Worm (Caenorhabditis elegans): Measurements from ENCODE around the gene lgc-11.

The lgc-11 gene

DNA sequence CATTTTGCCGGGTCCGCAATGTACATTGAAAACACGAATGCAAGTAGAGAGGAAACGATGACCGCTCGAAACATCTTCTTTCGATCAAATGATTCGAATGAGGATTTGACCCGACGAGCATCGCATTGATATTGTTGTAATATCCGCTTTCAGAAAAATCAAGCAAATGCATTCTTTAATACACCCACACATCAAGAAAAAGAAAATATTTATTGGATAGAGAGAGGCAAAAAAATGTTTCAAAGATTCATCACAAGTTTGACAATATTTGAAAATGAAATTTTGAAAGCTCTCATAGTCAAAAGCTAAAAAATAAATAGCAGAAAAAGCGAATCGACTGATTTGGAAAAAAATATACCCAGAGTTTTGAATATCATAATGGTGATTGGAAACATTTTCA lies 10.9 kb downstream of the lgc-11 start, which contains the start of gene try-14:
try-14 (minus strand) TSS at position 101 of the 400 bp plus-strand sequence.
- TF ChIP-seq ces-1 (GFP tag; optimal IDR thresholded peaks at IDR 0.05) = no peak
- TF ChIP-seq M03D4.4 (tag; optimal IDR thresholded peaks at IDR 0.05) = no peak
- TF ChIP-seq unc-120 (tag; optimal IDR thresholded peaks at IDR 0.05; ENCODE audit: poor library complexity, severe bottlenecking) = no peak
- no peak for TF ChIP-seq tbx-8 (GFP tag; optimal IDR thresholded peaks at IDR 0.05)
- no peak for TF ChIP-seq flh-1 (GFP tag; optimal IDR thresholded peaks at IDR 0.05)

DNA sequence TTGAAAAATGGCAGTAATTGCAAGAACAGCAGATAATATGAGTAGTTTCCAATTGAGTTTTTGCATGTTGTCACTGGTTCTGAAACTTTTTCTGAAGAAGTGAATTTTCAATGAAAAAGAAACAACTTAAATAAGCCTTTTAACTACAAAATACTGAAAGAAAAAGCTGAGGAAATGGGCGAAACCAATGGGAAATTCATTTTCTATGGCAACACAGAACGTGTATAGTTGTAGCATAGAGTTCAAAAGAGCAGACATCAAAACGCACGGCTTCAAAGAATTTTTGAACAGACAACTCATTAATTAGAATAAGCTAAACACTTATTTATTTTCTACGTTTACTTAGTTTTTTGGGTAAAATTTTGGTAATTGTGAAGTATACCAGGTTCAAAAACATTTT lies 13.4 kb downstream of the lgc-11 start, which contains the start of gene F48E3.2:
F48E3.2 (minus strand) TSS at position 101 of the 400 bp plus-strand sequence.
- TF ChIP-seq ces-1 (GFP tag; optimal IDR thresholded peaks at IDR 0.05) (no peak), elt-3 (tag; optimal IDR thresholded peaks at IDR 0.05) (no peak), nhr-237 (tag; optimal IDR thresholded peaks at IDR 0.05) (no peak), zip-8 (tag; optimal IDR thresholded peaks at IDR 0.05) (no peak), snpc-4 (tag; optimal IDR thresholded peaks at IDR 0.05) (no peak), mls-2 (tag; optimal IDR thresholded peaks at IDR 0.05) (no peak), nhr-76 (tag; optimal IDR thresholded peaks at IDR 0.05) (no peak), hlh-1 (tag; optimal IDR thresholded peaks at IDR 0.05) (no peak), pha-4 (tag; optimal IDR thresholded peaks at IDR 0.05) (no peak), elt-1 (tag; optimal IDR thresholded peaks at IDR 0.05; ENCODE audit: borderline replicate concordance, insufficient read depth) (no peak), lsy-2 (tag; optimal IDR thresholded peaks at IDR 0.05) (no peak), ceh-43 (GFP tag; optimal IDR thresholded peaks at IDR 0.05) (no peak), unc-120 (tag; optimal IDR thresholded peaks at IDR 0.05; ENCODE audit: poor library complexity, severe bottlenecking) (no peak), drap-1 (GFP tag; optimal IDR thresholded peaks at IDR 0.05) (no peak), mab-5 (tag; optimal IDR thresholded peaks at IDR 0.05) (no peak)

ce11 chrX:7491521-7491920 lies 14.9 kb downstream of the lgc-11 start:
- TF ChIP-seq flh-1 (GFP tag; optimal IDR thresholded peaks at IDR 0.05) (no peak), tbx-8 (GFP tag; optimal IDR thresholded peaks at IDR 0.05) (no peak), zip-8 (tag; optimal IDR thresholded peaks at IDR 0.05) (no peak), snpc-4 (tag; optimal IDR thresholded peaks at IDR 0.05) (no peak), unc-62 (GFP tag; optimal IDR thresholded peaks at IDR 0.05) (no peak), blmp-1 (tag; optimal IDR thresholded peaks at IDR 0.05) (no peak), mls-2 (tag; optimal IDR thresholded peaks at IDR 0.05) (no peak), lin-32 (GFP tag; optimal IDR thresholded peaks at IDR 0.05) (no peak), ham-2 (GFP tag; optimal IDR thresholded peaks at IDR 0.05) (no peak), sem-2 (GFP tag; optimal IDR thresholded peaks at IDR 0.05) (no peak), cnd-1 (tag; optimal IDR thresholded peaks at IDR 0.05) (no peak), nhr-237 (tag; optimal IDR thresholded peaks at IDR 0.05) (no peak), nhr-28 (tag; optimal IDR thresholded peaks at IDR 0.05) (no peak), nhr-76 (tag; optimal IDR thresholded peaks at IDR 0.05) (no peak), hlh-1 (tag; optimal IDR thresholded peaks at IDR 0.05) (no peak), ztf-11 (tag; optimal IDR thresholded peaks at IDR 0.05) (no peak), elt-3 (tag; optimal IDR thresholded peaks at IDR 0.05) (no peak), nhr-2 (tag; optimal IDR thresholded peaks at IDR 0.05) (no peak), ces-1 (GFP tag; optimal IDR thresholded peaks at IDR 0.05) (no peak)

DNA sequence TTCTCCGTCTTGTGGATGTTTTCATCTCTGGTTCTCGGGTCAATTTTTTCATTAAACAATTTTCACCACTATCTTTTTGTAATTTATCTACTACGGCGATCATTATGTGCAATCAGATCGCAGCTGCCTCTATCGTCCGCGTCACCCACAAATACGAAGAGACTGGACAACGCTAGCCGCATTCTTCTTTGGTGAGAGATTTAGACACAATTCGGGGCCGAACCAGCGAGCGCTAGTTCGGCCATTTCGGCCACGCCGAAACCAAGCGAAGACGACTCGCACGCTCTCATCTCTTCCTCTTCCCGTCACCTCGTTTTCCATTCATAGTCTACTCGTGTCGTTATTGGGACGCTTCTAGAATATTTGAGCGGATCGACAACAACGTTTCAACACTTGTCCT lies 20.7 kb downstream of the lgc-11 start, which contains the start of gene gly-12:
gly-12 (plus strand) TSS at position 117 of the 400 bp plus-strand sequence.
- no peak for TF ChIP-seq nhr-2 (tag; optimal IDR thresholded peaks at IDR 0.05)
- no peak for TF ChIP-seq elt-3 (tag; optimal IDR thresholded peaks at IDR 0.05)
- peak; percentile 89 for TF ChIP-seq ham-2 (GFP tag; optimal IDR thresholded peaks at IDR 0.05)
- peak; percentile 43 for TF ChIP-seq mls-2 (tag; optimal IDR thresholded peaks at IDR 0.05)
- TF ChIP-seq snpc-4 (tag; optimal IDR thresholded peaks at IDR 0.05) = no peak
- peak; percentile 39 for TF ChIP-seq mep-1 (tag; optimal IDR thresholded peaks at IDR 0.05)
- no peak for TF ChIP-seq lsy-2 (tag; optimal IDR thresholded peaks at IDR 0.05)
- peak; percentile 54 for TF ChIP-seq unc-120 (tag; optimal IDR thresholded peaks at IDR 0.05; ENCODE audit: poor library complexity, severe bottlenecking)
- TF ChIP-seq ces-1 (GFP tag; optimal IDR thresholded peaks at IDR 0.05) = no peak
- no peak for TF ChIP-seq mab-5 (tag; optimal IDR thresholded peaks at IDR 0.05)
- no peak for TF ChIP-seq bed-3 (GFP tag; optimal IDR thresholded peaks at IDR 0.05)
- peak; percentile 52 for TF ChIP-seq M03D4.4 (tag; optimal IDR thresholded peaks at IDR 0.05)
- TF ChIP-seq hlh-1 (tag; optimal IDR thresholded peaks at IDR 0.05) = peak; percentile 40
- peak; percentile 48 for TF ChIP-seq unc-62 (GFP tag; optimal IDR thresholded peaks at IDR 0.05)
- peak; percentile 59 for TF ChIP-seq sptf-1 (tag; optimal IDR thresholded peaks at IDR 0.05)
- TF ChIP-seq drap-1 (GFP tag; optimal IDR thresholded peaks at IDR 0.05) = no peak
- TF ChIP-seq ceh-83 (GFP tag; optimal IDR thresholded peaks at IDR 0.05) = no peak
- TF ChIP-seq ceh-39 (tag; optimal IDR thresholded peaks at IDR 0.05) = no peak
- peak; percentile 93 for TF ChIP-seq elt-1 (tag; optimal IDR thresholded peaks at IDR 0.05; ENCODE audit: borderline replicate concordance, insufficient read depth)
